Worm (Caenorhabditis elegans) whole organism, early embryonic: ENCODE results near the gene idpc-7.

Source experiments
- B0310.2 ChIP-seq: sonication (generic microtip); optimal IDR thresholded peaks from 2 replicates; lab custom pipeline; 2016; ENCODE audit warnings: mild to moderate bottlenecking, missing genetic modification characterization, missing compliant biosample characterization
- F13C5.2 ChIP-seq: sonication (generic microtip); optimal IDR thresholded peaks from 2 replicates; lab custom pipeline; 2017; ENCODE audit warnings: mild to moderate bottlenecking, missing genetic modification characterization, inconsistent platforms, missing compliant biosample characterization
- aly-1 ChIP-seq: sonication (generic microtip); optimal IDR thresholded peaks from 2 replicates; lab custom pipeline; 2016; ENCODE audit warnings: missing genetic modification characterization, missing compliant biosample characterization
- ama-1 ChIP-seq: fragments of 150-350 bp; optimal IDR thresholded peaks from 2 replicates; lab custom pipeline; 2014
- ceh-13 ChIP-seq: fragments of 200-800 bp; sonication (Bioruptor generic); optimal IDR thresholded peaks from 2 replicates; lab custom pipeline; 2018; ENCODE audit warnings: mild to moderate bottlenecking, missing genetic modification characterization, missing compliant biosample characterization
- ceh-36 ChIP-seq: sonication (generic microtip); optimal IDR thresholded peaks from 2 replicates; lab custom pipeline; 2016; ENCODE audit warnings: missing genetic modification characterization, inconsistent platforms, missing compliant biosample characterization
- ets-7 ChIP-seq: sonication (generic microtip); optimal IDR thresholded peaks from 2 replicates; lab custom pipeline; 2016; ENCODE audit warnings: missing genotype, missing genetic modification characterization, missing compliant biosample characterization
- flt-1 ChIP-seq: fragments of 200-800 bp; sonication (Bioruptor generic); IDR thresholded peaks from 2 replicates; pipeline ENCODE4 v1.3.6; 2022; ENCODE audit warnings: missing genetic modification characterization, missing compliant biosample characterization
- hmbx-1 ChIP-seq: sonication (generic microtip); optimal IDR thresholded peaks from 2 replicates; lab custom pipeline; 2016; ENCODE audit warnings: mild to moderate bottlenecking, missing genetic modification characterization, missing compliant biosample characterization
- hmg-4 ChIP-seq: fragments of 200-800 bp; sonication (Bioruptor generic); optimal IDR thresholded peaks from 2 replicates; lab custom pipeline; 2018; ENCODE audit warnings: mild to moderate bottlenecking, missing genetic modification characterization, missing compliant biosample characterization
- hnd-1 ChIP-seq: sonication (generic microtip); optimal IDR thresholded peaks from 2 replicates; lab custom pipeline; 2016; ENCODE audit warnings: missing genetic modification characterization, missing compliant biosample characterization
- pes-1 ChIP-seq: fragments of 200-800 bp; sonication (Bioruptor generic); IDR thresholded peaks from 2 replicates; pipeline ENCODE4 v1.3.6; 2022; ENCODE audit warnings: missing genetic modification reagents, missing genetic modification characterization, missing compliant biosample characterization
- scrt-1 ChIP-seq: fragments of 200-800 bp; sonication (Bioruptor generic); IDR thresholded peaks from 2 replicates; pipeline ENCODE4 v1.3.6; 2022; ENCODE audit warnings: missing genetic modification characterization, missing compliant biosample characterization
- sea-1 ChIP-seq: fragments of 200-800 bp; sonication (Bioruptor generic); conservative IDR thresholded peaks from 2 replicates; pipeline ENCODE4 v1.3.6; 2022; ENCODE audit warnings: missing genetic modification characterization, missing compliant biosample characterization
- tbx-11 ChIP-seq: fragments of 200-800 bp; sonication (Bioruptor generic); IDR thresholded peaks from 2 replicates; pipeline ENCODE4 v1.3.6; 2022; ENCODE audit warnings: missing genetic modification characterization, missing compliant biosample characterization
- tbx-37 ChIP-seq: fragments of 200-800 bp; sonication (Bioruptor generic); conservative IDR thresholded peaks from 2 replicates; pipeline ENCODE4 v1.3.6; 2022; ENCODE audit warnings: missing genetic modification reagents, missing genetic modification characterization, missing compliant biosample characterization
- tra-4 ChIP-seq: sonication (generic microtip); optimal IDR thresholded peaks from 2 replicates; lab custom pipeline; 2017; ENCODE audit warnings: missing genetic modification characterization, missing compliant biosample characterization

idpc-7 gene

ce11 chrV:9587619-9588018 lies 31.2 kb downstream of the idpc-7 start:
- TF ChIP-seq scrt-1 (GFP tag; lab: Robert Waterston, UW) (no peak), ets-7 (tag; lab: Kevin White, UChicago) (no peak), pes-1 (GFP tag; lab: Robert Waterston, UW) (no peak), ceh-36 (tag; lab: Kevin White, UChicago) (no peak), sea-1 (GFP tag; lab: Robert Waterston, UW) (no peak), hmg-4 (GFP tag; lab: Kevin White, UChicago) (no peak), flt-1 (no peak)

DNA sequence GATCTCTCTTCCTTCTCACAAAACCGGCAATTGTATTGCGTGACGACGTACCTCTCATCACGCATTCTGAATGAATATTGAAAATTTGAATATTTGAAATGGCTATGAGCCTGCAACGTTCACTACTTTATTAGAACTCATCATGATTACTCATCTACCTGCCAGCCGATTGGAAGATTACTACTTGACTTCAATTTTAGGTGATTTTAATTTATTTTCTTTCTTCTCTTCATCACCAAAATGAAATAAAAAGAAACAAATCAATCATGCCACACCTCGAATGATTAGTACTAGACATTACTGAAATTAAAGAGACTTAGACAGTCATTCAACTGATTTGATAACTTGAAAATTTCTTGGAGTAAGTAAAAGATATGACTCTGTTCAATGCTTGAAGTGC lies 34.6 kb downstream of the idpc-7 start:
- no peak for TF ChIP-seq ama-1
- TF ChIP-seq F13C5.2: no peak
- TF ChIP-seq hmg-4 (GFP tag; lab: Kevin White, UChicago): no peak

- no peak for TF ChIP-seq tbx-11
Observed at ce11 chrV:9583323-9583644, 35.5 kb downstream of the idpc-7 start, which contains the start of gene K09G1.1. K09G1.1 (plus strand) TSS chrV:9583545.

ce11 chrV:9582594-9583322 lies 36.1 kb downstream of the idpc-7 start, which contains the start of gene rtfo-1:
rtfo-1 (minus strand) TSS chrV:9582644.
- peak; percentile 6 for TF ChIP-seq hnd-1 (tag; lab: Kevin White, UChicago)
- peak; percentile 62 for TF ChIP-seq tbx-37 (GFP tag; lab: Robert Waterston, UW)
- no peak for TF ChIP-seq ama-1
- peak; percentile 41; the same call in 1 of the 2 replicates for TF ChIP-seq scrt-1 (GFP tag; lab: Robert Waterston, UW)
- TF ChIP-seq tbx-11: peak; percentile 14; the same call in 1 of the 2 replicates
- no peak for TF ChIP-seq aly-1 (tag; lab: Kevin White, UChicago)
- TF ChIP-seq flt-1: peak; percentile 50; the same call in 1 of the 2 replicates
- TF ChIP-seq ceh-36 (tag; lab: Kevin White, UChicago): peak; percentile 39
- TF ChIP-seq tra-4 (tag; lab: Kevin White, UChicago): no peak
- no peak; the same call in 1 of the 2 replicates for TF ChIP-seq pes-1 (GFP tag; lab: Robert Waterston, UW)
- TF ChIP-seq B0310.2 (tag; lab: Kevin White, UChicago): no peak
- no peak for TF ChIP-seq sea-1 (GFP tag; lab: Robert Waterston, UW)
- peak; percentile 79 for TF ChIP-seq F13C5.2
- TF ChIP-seq ets-7 (tag; lab: Kevin White, UChicago): no peak
- peak; percentile 42 for TF ChIP-seq ceh-13 (GFP tag; lab: Kevin White, UChicago)
- TF ChIP-seq hmbx-1 (tag; lab: Kevin White, UChicago): no peak
- no peak for TF ChIP-seq hmg-4 (GFP tag; lab: Kevin White, UChicago)

DNA sequence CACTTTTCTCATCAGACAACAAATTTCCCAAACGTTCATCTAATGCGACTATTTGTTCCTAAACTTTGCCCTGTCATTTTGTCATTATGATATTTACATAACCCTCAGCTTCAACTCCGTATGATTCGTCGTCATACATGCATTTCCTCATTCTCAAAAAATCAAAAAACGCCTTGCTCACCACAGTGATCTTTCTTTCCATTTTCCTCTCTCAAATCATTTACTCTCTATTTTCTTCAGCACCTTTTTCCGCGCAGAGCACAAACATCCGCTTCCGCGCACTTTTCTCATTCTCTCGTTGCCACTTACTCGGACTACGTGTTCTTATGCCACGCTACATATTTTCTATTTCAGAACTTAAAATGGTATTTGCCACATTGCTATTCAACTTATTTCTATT lies 41.8 kb downstream of the idpc-7 start, which contains the start of gene F25B3.2:
Gene F25B3.2, plus strand, starts transcription at position 301 of the 400 bp plus-strand sequence.
- no peak for TF ChIP-seq tra-4 (tag; lab: Kevin White, UChicago)

DNA sequence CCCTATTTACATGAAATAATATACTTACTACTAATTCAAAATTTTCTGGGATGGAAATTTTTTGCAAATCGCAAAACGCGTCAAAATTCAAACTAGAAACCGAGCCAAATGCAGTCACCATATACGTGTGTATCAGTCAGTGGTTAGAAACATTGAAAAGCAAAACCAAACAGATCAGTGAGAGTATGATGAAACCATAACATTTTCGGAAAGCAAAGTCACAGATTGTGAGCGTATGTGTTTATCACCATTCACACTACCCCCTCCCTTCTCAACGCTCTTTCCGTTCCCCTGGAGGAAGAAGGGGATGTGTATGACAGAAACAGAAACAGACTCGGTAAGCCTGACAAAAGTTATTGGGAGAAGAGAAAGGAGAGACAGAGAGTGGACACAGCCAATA lies 47.1 kb downstream of the idpc-7 start:
- TF ChIP-seq aly-1 (tag; lab: Kevin White, UChicago) (no peak), tbx-37 (GFP tag; lab: Robert Waterston, UW) (no peak), ceh-13 (GFP tag; lab: Kevin White, UChicago) (no peak), sea-1 (GFP tag; lab: Robert Waterston, UW) (no peak), tra-4 (tag; lab: Kevin White, UChicago) (no peak), pes-1 (GFP tag; lab: Robert Waterston, UW) (no peak), ets-7 (tag; lab: Kevin White, UChicago) (no peak), hmg-4 (GFP tag; lab: Kevin White, UChicago) (no peak), ama-1 (no peak), B0310.2 (tag; lab: Kevin White, UChicago) (no peak), scrt-1 (GFP tag; lab: Robert Waterston, UW) (no peak), hnd-1 (tag; lab: Kevin White, UChicago) (no peak), hmbx-1 (tag; lab: Kevin White, UChicago) (no peak), ceh-36 (tag; lab: Kevin White, UChicago) (no peak), tbx-11 (no peak), F13C5.2 (no peak), flt-1 (no peak)

DNA sequence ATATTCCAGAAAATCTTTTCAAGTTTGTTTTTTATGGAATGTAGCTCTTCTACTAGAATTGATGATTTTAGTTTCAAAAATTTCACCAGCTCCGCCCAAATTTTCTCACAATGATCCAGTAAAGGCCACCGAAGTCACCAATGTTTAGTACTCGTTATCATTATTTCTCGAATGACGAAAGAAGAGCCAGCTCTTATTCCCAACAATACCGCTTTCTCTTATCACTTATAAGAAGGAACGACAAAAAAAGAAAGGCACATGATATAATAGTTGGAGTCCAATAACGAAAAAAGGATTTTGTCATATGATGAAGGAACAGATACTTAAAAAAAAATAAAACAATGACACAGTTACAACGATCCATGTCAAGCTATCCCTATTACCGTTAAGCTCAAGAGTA lies 47.8 kb downstream of the idpc-7 start:
- TF ChIP-seq hmbx-1 (tag; lab: Kevin White, UChicago) (no peak), tbx-11 (no peak), sea-1 (GFP tag; lab: Robert Waterston, UW) (no peak), ets-7 (tag; lab: Kevin White, UChicago) (no peak), pes-1 (GFP tag; lab: Robert Waterston, UW) (no peak), aly-1 (tag; lab: Kevin White, UChicago) (no peak), scrt-1 (GFP tag; lab: Robert Waterston, UW) (no peak), B0310.2 (tag; lab: Kevin White, UChicago) (no peak), F13C5.2 (no peak), tra-4 (tag; lab: Kevin White, UChicago) (no peak), ama-1 (no peak), ceh-36 (tag; lab: Kevin White, UChicago) (no peak), hmg-4 (GFP tag; lab: Kevin White, UChicago) (no peak), tbx-37 (GFP tag; lab: Robert Waterston, UW) (no peak), hnd-1 (tag; lab: Kevin White, UChicago) (no peak), ceh-13 (GFP tag; lab: Kevin White, UChicago) (no peak), flt-1 (no peak)

DNA sequence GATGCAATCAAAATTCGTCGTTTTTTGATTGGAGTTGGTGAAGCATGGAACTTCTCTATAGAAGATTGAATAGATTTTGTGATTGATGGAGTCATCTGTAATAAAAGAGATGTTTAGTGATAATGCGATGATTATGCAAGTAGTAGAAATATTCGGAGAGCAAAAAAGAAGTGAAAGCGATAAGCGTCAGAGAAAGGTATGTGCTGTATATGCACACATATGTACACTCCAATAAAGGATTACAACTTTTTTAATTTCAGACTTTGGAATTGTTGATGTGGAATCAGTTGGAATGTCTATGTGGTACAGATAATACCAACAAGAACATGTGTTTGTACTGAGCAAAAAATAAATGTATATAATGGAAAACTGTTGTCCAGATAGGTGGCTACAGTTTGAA lies 48.6 kb downstream of the idpc-7 start, which contains the start of gene F25B3.5:
Gene F25B3.5, minus strand, starts transcription at position 101 of the 400 bp plus-strand sequence.
- TF ChIP-seq ceh-13 (GFP tag; lab: Kevin White, UChicago): no peak
- TF ChIP-seq hnd-1 (tag; lab: Kevin White, UChicago): no peak
- no peak for TF ChIP-seq B0310.2 (tag; lab: Kevin White, UChicago)
- no peak for TF ChIP-seq tbx-37 (GFP tag; lab: Robert Waterston, UW)
- TF ChIP-seq F13C5.2: no peak
- TF ChIP-seq pes-1 (GFP tag; lab: Robert Waterston, UW): no peak
- no peak for TF ChIP-seq ets-7 (tag; lab: Kevin White, UChicago)
- TF ChIP-seq tra-4 (tag; lab: Kevin White, UChicago): no peak
- TF ChIP-seq hmg-4 (GFP tag; lab: Kevin White, UChicago): no peak
- no peak for TF ChIP-seq aly-1 (tag; lab: Kevin White, UChicago)
- no peak for TF ChIP-seq flt-1
- TF ChIP-seq sea-1 (GFP tag; lab: Robert Waterston, UW): no peak
- no peak for TF ChIP-seq scrt-1 (GFP tag; lab: Robert Waterston, UW)
- TF ChIP-seq hmbx-1 (tag; lab: Kevin White, UChicago): no peak
- TF ChIP-seq ceh-36 (tag; lab: Kevin White, UChicago): no peak
- no peak for TF ChIP-seq tbx-11
- no peak for TF ChIP-seq ama-1
